Worm (Caenorhabditis elegans) whole organism, L1 larva: ENCODE results near the gene T04H1.13.

ENCODE experiments used
- C04F5.9 ChIP-seq: sonication (generic microtip); optimal IDR thresholded peaks from 2 replicates; lab custom pipeline; 2016; ENCODE audit warnings: missing genetic modification characterization, missing compliant biosample characterization
- C16A3.4 ChIP-seq: fragments of 150-350 bp; optimal IDR thresholded peaks from 2 replicates; lab custom pipeline; 2014; ENCODE audit warnings: missing biosample characterization, missing genetic modification characterization
- F16B12.6 ChIP-seq: fragments of 150-350 bp; optimal IDR thresholded peaks from 2 replicates; lab custom pipeline; 2014; ENCODE audit warnings: missing biosample characterization, missing genetic modification characterization
- Y116A8C.19 ChIP-seq: sonication (generic microtip); optimal IDR thresholded peaks from 2 replicates; lab custom pipeline; 2016; ENCODE audit warnings: missing compliant biosample characterization, missing genetic modification characterization, borderline replicate concordance
- alr-1 ChIP-seq: fragments of 200-800 bp; sonication (Bioruptor generic); optimal IDR thresholded peaks from 2 replicates; lab custom pipeline; 2018; ENCODE audit warnings: borderline replicate concordance, mild to moderate bottlenecking, missing genetic modification characterization, missing compliant biosample characterization
- aly-2 ChIP-seq: fragments of 150-350 bp; optimal IDR thresholded peaks from 2 replicates; lab custom pipeline; 2014; ENCODE audit warnings: missing biosample characterization, missing genetic modification characterization
- blmp-1 ChIP-seq: fragments of 150-350 bp; optimal IDR thresholded peaks from 2 replicates; lab custom pipeline; 2014; ENCODE audit warnings: missing biosample characterization, missing genetic modification characterization
- ceh-82 ChIP-seq, 3 experiments: fragments of 150-350 bp in 1 of 3; sonication (generic microtip) in 2 of 3; optimal IDR thresholded peaks; 2 replicates each; lab custom pipeline; 2014 to 2017; ENCODE audit warnings: missing biosample characterization in 3 of 3, missing genetic modification characterization in 3 of 3
- ceh-90 ChIP-seq: sonication (generic microtip); optimal IDR thresholded peaks from 2 replicates; lab custom pipeline; 2016; ENCODE audit warnings: missing genetic modification characterization, missing compliant biosample characterization
- dpl-1 ChIP-seq, 3 experiments: fragments of 150-350 bp in 2 of 3; sonication (generic microtip) in 1 of 3; optimal IDR thresholded peaks; 2 replicates each; lab custom pipeline; 2014 to 2017; ENCODE audit warnings: missing biosample characterization in 3 of 3, missing genetic modification characterization in 3 of 3, missing genetic modification reagents in 3 of 3
- efl-1 ChIP-seq, 4 experiments: fragments of 150-350 bp; optimal IDR thresholded peaks in 3 of 4; peaks in 1 of 4; 1 replicate in 1 of 4; 2 replicates in 3 of 4; lab custom pipeline; 2014; ENCODE audit warnings: missing biosample characterization in 2 of 4, missing genetic modification characterization in 2 of 4, missing genetic modification reagents in 2 of 4
- egl-13 ChIP-seq: sonication (generic microtip); optimal IDR thresholded peaks from 2 replicates; lab custom pipeline; 2016; ENCODE audit warnings: missing genotype, missing genetic modification reagents, missing genetic modification characterization, missing compliant biosample characterization
- elt-3 ChIP-seq, 6 experiments: fragments of 150-350 bp in 1 of 6; sonication (generic microtip); optimal IDR thresholded peaks; 2 replicates each; lab custom pipeline; 2017 to 2018; ENCODE audit warnings: missing biosample characterization in 6 of 6, missing genetic modification characterization in 6 of 6, inconsistent platforms in 1 of 6
- fkh-4 ChIP-seq: sonication (generic microtip); optimal IDR thresholded peaks from 2 replicates; lab custom pipeline; 2016; ENCODE audit warnings: missing compliant biosample characterization, missing genetic modification characterization, borderline replicate concordance
- hlh-4 ChIP-seq: sonication (generic microtip); optimal IDR thresholded peaks from 2 replicates; lab custom pipeline; 2016; ENCODE audit warnings: mild to moderate bottlenecking, missing genetic modification characterization, missing compliant biosample characterization
- isw-1 ChIP-seq: fragments of 200-800 bp; sonication (Bioruptor generic); IDR thresholded peaks from 2 replicates; pipeline ENCODE4 v1.3.6; 2022; ENCODE audit warnings: missing genetic modification characterization, missing compliant biosample characterization
- jun-1 ChIP-seq: fragments of 150-350 bp; optimal IDR thresholded peaks from 2 replicates; lab custom pipeline; 2014; ENCODE audit warnings: missing biosample characterization, missing genetic modification reagents, missing genetic modification characterization
- lin-13 ChIP-seq: fragments of 150-350 bp; optimal IDR thresholded peaks from 2 replicates; lab custom pipeline; 2014; ENCODE audit warnings: missing biosample characterization, missing genetic modification reagents, missing genetic modification characterization
- lin-14 ChIP-seq: fragments of 200-800 bp; sonication (Bioruptor generic); optimal IDR thresholded peaks from 2 replicates; lab custom pipeline; 2018; ENCODE audit warnings: mild to moderate bottlenecking, missing genetic modification characterization, moderate library complexity, missing compliant biosample characterization
- lin-15B ChIP-seq: fragments of 150-350 bp; sonication (generic microtip); optimal IDR thresholded peaks from 3 replicates; lab custom pipeline; 2014; ENCODE audit warnings: missing biosample characterization, missing genetic modification characterization
- lsy-2 ChIP-seq, 2 experiments: fragments of 150-350 bp; optimal IDR thresholded peaks; 2 replicates each; lab custom pipeline; 2014; ENCODE audit warnings: missing biosample characterization in 2 of 2, missing genetic modification characterization in 2 of 2
- mab-9 ChIP-seq: fragments of 200-800 bp; sonication (Bioruptor generic); IDR thresholded peaks from 2 replicates; pipeline ENCODE4 v1.3.6; 2022; ENCODE audit warnings: missing genetic modification reagents, missing genetic modification characterization, missing compliant biosample characterization
- mef-2 ChIP-seq: fragments of 150-350 bp; optimal IDR thresholded peaks from 2 replicates; lab custom pipeline; 2014; ENCODE audit warnings: missing biosample characterization, missing genetic modification characterization
- mep-1 ChIP-seq: fragments of 150-350 bp; optimal IDR thresholded peaks from 2 replicates; lab custom pipeline; 2014; ENCODE audit warnings: missing biosample characterization, missing genetic modification characterization
- nhr-11 ChIP-seq: fragments of 150-350 bp; optimal IDR thresholded peaks from 2 replicates; lab custom pipeline; 2014; ENCODE audit warnings: missing biosample characterization, missing genetic modification characterization
- nhr-12 ChIP-seq: sonication (generic microtip); optimal IDR thresholded peaks from 2 replicates; lab custom pipeline; 2017; ENCODE audit warnings: missing biosample characterization, missing genetic modification characterization
- nhr-20 ChIP-seq: sonication (generic microtip); optimal IDR thresholded peaks from 2 replicates; lab custom pipeline; 2016; ENCODE audit warnings: mild to moderate bottlenecking, missing genetic modification characterization, missing compliant biosample characterization
- nhr-237 ChIP-seq: fragments of 150-350 bp; optimal IDR thresholded peaks from 2 replicates; lab custom pipeline; 2014; ENCODE audit warnings: missing biosample characterization, missing genetic modification characterization
- nhr-28 ChIP-seq: fragments of 150-350 bp; optimal IDR thresholded peaks from 2 replicates; lab custom pipeline; 2014; ENCODE audit warnings: missing biosample characterization, missing genetic modification characterization
- nhr-71 ChIP-seq: sonication (generic microtip); optimal IDR thresholded peaks from 2 replicates; lab custom pipeline; 2016; ENCODE audit warnings: mild to moderate bottlenecking, missing genetic modification characterization, moderate library complexity, missing compliant biosample characterization
- nhr-85 ChIP-seq: sonication (generic microtip); peaks from one replicate; lab custom pipeline; 2016; ENCODE audit warnings: missing genetic modification characterization, inconsistent platforms, missing compliant biosample characterization
- nhr-90 ChIP-seq: sonication (generic microtip); optimal IDR thresholded peaks from 2 replicates; lab custom pipeline; 2016; ENCODE audit warnings: mild to moderate bottlenecking, missing genetic modification characterization, missing compliant biosample characterization; ENCODE audit not compliant: poor library complexity
- pqm-1 ChIP-seq: sonication (generic microtip); optimal IDR thresholded peaks from 3 replicates; lab custom pipeline; 2017; ENCODE audit warnings: missing biosample characterization, missing genetic modification characterization
- rnt-1 ChIP-seq: sonication (generic microtip); optimal IDR thresholded peaks from 2 replicates; lab custom pipeline; 2016; ENCODE audit warnings: mild to moderate bottlenecking, missing genetic modification characterization, moderate library complexity, missing compliant biosample characterization
- sptf-1 ChIP-seq: fragments of 150-350 bp; optimal IDR thresholded peaks from 2 replicates; lab custom pipeline; 2014; ENCODE audit warnings: missing biosample characterization, missing genetic modification characterization
- sup-37 ChIP-seq: fragments of 200-800 bp; sonication (Bioruptor generic); optimal IDR thresholded peaks from 2 replicates; lab custom pipeline; 2018; ENCODE audit warnings: mild to moderate bottlenecking, missing genetic modification characterization, missing compliant biosample characterization
- tbx-2 ChIP-seq: sonication (generic microtip); optimal IDR thresholded peaks from 2 replicates; lab custom pipeline; 2016; ENCODE audit warnings: missing genetic modification characterization, missing compliant biosample characterization
- tlp-1 ChIP-seq: fragments of 150-350 bp; optimal IDR thresholded peaks from 2 replicates; lab custom pipeline; 2014; ENCODE audit warnings: missing biosample characterization, missing genetic modification characterization
- unc-130 ChIP-seq: fragments of 150-350 bp; optimal IDR thresholded peaks from 2 replicates; lab custom pipeline; 2017; ENCODE audit warnings: missing biosample characterization, missing genetic modification characterization, inconsistent platforms
- unc-62 ChIP-seq: fragments of 150-350 bp; optimal IDR thresholded peaks from 2 replicates; lab custom pipeline; 2014; ENCODE audit warnings: missing biosample characterization, missing genetic modification reagents, missing genetic modification characterization
- unc-86 ChIP-seq: sonication (generic microtip); optimal IDR thresholded peaks from 2 replicates; lab custom pipeline; 2016; ENCODE audit warnings: missing genetic modification characterization, missing compliant biosample characterization
- unc-98 ChIP-seq: fragments of 200-800 bp; sonication (Bioruptor generic); IDR thresholded peaks from 2 replicates; pipeline ENCODE4 v1.3.6; 2022; ENCODE audit warnings: missing genetic modification characterization, missing compliant biosample characterization
- vab-15 ChIP-seq: sonication (generic microtip); optimal IDR thresholded peaks from 2 replicates; lab custom pipeline; 2017; ENCODE audit warnings: missing genotype, mild to moderate bottlenecking, missing genetic modification characterization, missing compliant biosample characterization
- zag-1 ChIP-seq: fragments of 150-350 bp; optimal IDR thresholded peaks from 2 replicates; lab custom pipeline; 2014; ENCODE audit warnings: missing biosample characterization, missing genetic modification characterization
- zip-4 ChIP-seq: fragments of 200-800 bp; sonication (Bioruptor generic); optimal IDR thresholded peaks from 2 replicates; lab custom pipeline; 2018; ENCODE audit warnings: mild to moderate bottlenecking, missing genetic modification characterization, moderate library complexity, missing compliant biosample characterization
- ztf-11 ChIP-seq, 2 experiments: sonication (generic microtip); optimal IDR thresholded peaks; 2 replicates each; lab custom pipeline; 2016 to 2017; ENCODE audit warnings: missing genetic modification characterization in 2 of 2, missing biosample characterization in 1 of 2, missing compliant biosample characterization in 1 of 2
- ztf-4 ChIP-seq: fragments of 150-350 bp; optimal IDR thresholded peaks from 2 replicates; lab custom pipeline; 2014; ENCODE audit warnings: missing biosample characterization, missing genetic modification characterization

The T04H1.13 gene

DNA sequence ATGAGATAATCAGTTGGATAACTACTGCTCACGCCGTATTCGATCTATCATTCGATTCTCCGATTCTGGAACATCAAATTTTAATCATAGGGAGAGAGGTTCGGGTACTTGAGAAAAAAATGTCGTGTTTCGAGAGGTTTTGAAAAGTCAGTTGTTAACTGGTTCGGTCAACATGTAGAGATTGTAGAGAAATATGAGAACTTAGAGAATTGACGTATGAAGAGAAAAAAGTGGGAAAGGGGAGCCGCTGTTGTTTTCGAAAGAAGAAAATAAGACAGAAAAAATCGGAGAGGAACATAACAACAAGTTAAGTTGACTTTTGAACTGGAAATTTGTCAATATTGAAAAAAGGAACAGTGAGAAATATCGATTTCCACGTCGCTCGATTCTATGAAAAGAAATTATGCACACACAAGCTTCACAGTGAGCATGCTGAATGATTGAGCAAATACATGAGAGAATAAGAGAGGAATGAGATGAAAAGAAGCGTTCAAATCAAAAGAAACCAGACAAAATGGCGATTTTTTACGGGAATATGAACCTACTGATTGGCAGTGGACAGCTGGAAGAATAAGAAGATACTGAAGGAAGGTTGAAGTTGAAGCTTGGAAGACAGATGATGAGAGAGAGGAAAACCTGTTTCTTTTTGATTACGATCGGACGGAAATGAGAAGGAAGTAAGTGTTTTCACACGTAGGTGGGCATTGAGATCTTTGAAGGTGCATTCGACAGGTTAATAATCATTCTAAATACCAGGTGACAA lies at the start of gene T04H1.13, which contains the start of the genes slfl-5 and rad-50:
Gene T04H1.13 (minus strand): TSS at position 51 of the 763 bp plus-strand sequence.
Gene slfl-5 (minus strand): TSS at position 65 of the 763 bp plus-strand sequence.
Gene rad-50 (plus strand): TSS at position 667 of the 763 bp plus-strand sequence.
- no peak for TF ChIP-seq jun-1 (tag; lab: Kevin White, UChicago)
- no peak for TF ChIP-seq unc-130 (tag; lab: Kevin White, UChicago)
- peak; percentile 10 for TF ChIP-seq rnt-1 (tag; lab: Kevin White, UChicago)
- no peak for TF ChIP-seq lin-13 (GFP tag; lab: Kevin White, UChicago)
- no peak for TF ChIP-seq C04F5.9
- TF ChIP-seq dpl-1 (GFP tag; optimal IDR thresholded peaks at IDR 0.05; lab: Kevin White, UChicago) = peak in 1 of 3 experiments; percentile 8
- no peak for TF ChIP-seq mep-1
- peak; percentile 36 for TF ChIP-seq nhr-71 (tag; lab: Kevin White, UChicago)
- TF ChIP-seq unc-98 (GFP tag; lab: Robert Waterston, UW) = no peak
- peak in 1 of 2 experiments; percentile 6 for TF ChIP-seq efl-1 (optimal IDR thresholded peaks at IDR 0.05; lab: Kevin White, UChicago)
- peak in 1 of 2 experiments; percentile 30 for TF ChIP-seq efl-1 (GFP tag; optimal IDR thresholded peaks at IDR 0.05 in 1 of 2; lab: Kevin White, UChicago)
- peak in 1 of 2 experiments; percentile 18 for TF ChIP-seq lsy-2 (tag; optimal IDR thresholded peaks at IDR 0.05; lab: Kevin White, UChicago)
- no peak for TF ChIP-seq zip-4 (GFP tag; lab: Kevin White, UChicago)
- TF ChIP-seq vab-15 = no peak
- peak; percentile 68 for TF ChIP-seq lin-14
- TF ChIP-seq blmp-1 (tag; lab: Kevin White, UChicago) = peak; percentile 38
- TF ChIP-seq nhr-12 = no peak
- no peak for TF ChIP-seq nhr-11 (tag; lab: Kevin White, UChicago)
- no peak for TF ChIP-seq tbx-2 (tag; lab: Kevin White, UChicago)
- no peak for TF ChIP-seq tlp-1 (tag; lab: Kevin White, UChicago)
- no peak for TF ChIP-seq unc-62 (GFP tag; lab: Kevin White, UChicago)

ce11 chrV:12294091-12294490 lies 49.3 kb upstream of the T04H1.13 start:
- no peak for TF ChIP-seq zag-1 (tag; lab: Kevin White, UChicago)
- no peak for TF ChIP-seq C16A3.4
- TF ChIP-seq blmp-1 (tag; lab: Kevin White, UChicago) = peak; percentile 54
- TF ChIP-seq unc-86 (tag; lab: Kevin White, UChicago) = no peak
- TF ChIP-seq isw-1 (GFP tag; lab: Robert Waterston, UW) = no peak
- no peak for TF ChIP-seq vab-15
- TF ChIP-seq F16B12.6 (tag; lab: Kevin White, UChicago) = no peak
- TF ChIP-seq sup-37 = no peak
- TF ChIP-seq ztf-4 (tag; lab: Kevin White, UChicago) = no peak
- no peak for TF ChIP-seq nhr-28 (tag; lab: Kevin White, UChicago)
- peak; percentile 42 for TF ChIP-seq lin-14
- TF ChIP-seq ceh-90 = no peak
- no peak for TF ChIP-seq nhr-237 (tag; lab: Kevin White, UChicago)
- no peak for TF ChIP-seq dpl-1 (GFP tag; optimal IDR thresholded peaks at IDR 0.05; lab: Kevin White, UChicago)
- peak; percentile 9 for TF ChIP-seq tbx-2 (tag; lab: Kevin White, UChicago)
- no peak for TF ChIP-seq unc-62 (GFP tag; lab: Kevin White, UChicago)
- no peak for TF ChIP-seq fkh-4
- TF ChIP-seq mab-9 (GFP tag; lab: Robert Waterston, UW) = no peak
- peak; percentile 18 for TF ChIP-seq nhr-20
- TF ChIP-seq tlp-1 (tag; lab: Kevin White, UChicago) = no peak
- no peak for TF ChIP-seq ceh-82 (tag; optimal IDR thresholded peaks at IDR 0.05; lab: Kevin White, UChicago)
- TF ChIP-seq nhr-90 (tag; lab: Kevin White, UChicago) = peak; percentile 4
- TF ChIP-seq alr-1 (tag; lab: Kevin White, UChicago) = no peak
- TF ChIP-seq nhr-71 (tag; lab: Kevin White, UChicago) = peak; percentile 44
- no peak for TF ChIP-seq pqm-1 (tag; lab: Kevin White, UChicago)
- no peak for TF ChIP-seq ztf-11 (tag; optimal IDR thresholded peaks at IDR 0.05; lab: Kevin White, UChicago)
- TF ChIP-seq sptf-1 (tag; lab: Kevin White, UChicago) = no peak
- TF ChIP-seq C04F5.9 = no peak
- peak in 1 of 2 experiments; percentile 49 for TF ChIP-seq lsy-2 (tag; optimal IDR thresholded peaks at IDR 0.05; lab: Kevin White, UChicago)
- TF ChIP-seq aly-2 (tag; lab: Kevin White, UChicago) = no peak
- TF ChIP-seq zip-4 (GFP tag; lab: Kevin White, UChicago) = no peak
- no peak for TF ChIP-seq hlh-4
- TF ChIP-seq lin-15B (tag; lab: Kevin White, UChicago) = no peak
- TF ChIP-seq nhr-11 (tag; lab: Kevin White, UChicago) = no peak
- no peak for TF ChIP-seq Y116A8C.19
- peak; percentile 69 for TF ChIP-seq nhr-85 (tag; lab: Kevin White, UChicago)
- no peak for TF ChIP-seq unc-98 (GFP tag; lab: Robert Waterston, UW)
- peak in 2 of 6 experiments; percentile 58 to 79 for TF ChIP-seq elt-3 (tag; optimal IDR thresholded peaks at IDR 0.05; lab: Kevin White, UChicago)
- no peak for TF ChIP-seq mef-2 (tag; lab: Kevin White, UChicago)
- TF ChIP-seq egl-13 (tag; lab: Kevin White, UChicago) = no peak
